Worm (Caenorhabditis elegans): Measurements from ENCODE around the gene T02D1.8.
A peak's percentile ranks its signal among the peaks of the same experiment; 100 is the strongest.

Gene T02D1.8

ce11 chrIV:17382029-17382428, 5.3 kb downstream of the T02D1.8 start, which contains the start of gene C30H6.8:
Gene C30H6.8, plus strand, starts transcription at chrIV:17382329.
- TF ChIP-seq sox-4 (tag; optimal IDR thresholded peaks at IDR 0.05) (no peak), tbx-7 (tag; optimal IDR thresholded peaks at IDR 0.05) (no peak), ceh-31 (tag; optimal IDR thresholded peaks at IDR 0.05) (no peak)

- TF ChIP-seq npax-4 (tag; optimal IDR thresholded peaks at IDR 0.05) (no peak), ceh-31 (tag; optimal IDR thresholded peaks at IDR 0.05) (peak; percentile 31)
These were observed 7.1 kb downstream of the T02D1.8 start, which contains the start of the genes C30H6.9 and dlat-2 for ce11 chrIV:17380061-17380680. Gene C30H6.9, minus strand, starts transcription at chrIV:17380170. Gene dlat-2, plus strand, starts transcription at chrIV:17380626.

ce11 chrIV:17376127-17376526, 11.2 kb downstream of the T02D1.8 start, which contains the start of gene haf-1:
Gene haf-1, plus strand, starts transcription at chrIV:17376427.
- TF ChIP-seq sox-4 (tag; optimal IDR thresholded peaks at IDR 0.05) = no peak
- no peak for TF ChIP-seq madf-2 (tag; optimal IDR thresholded peaks at IDR 0.05)
- TF ChIP-seq Y22D7AL.16 (tag; optimal IDR thresholded peaks at IDR 0.05) = no peak
- no peak for TF ChIP-seq C38D4.7 (GFP tag; optimal IDR thresholded peaks at IDR 0.05)
- no peak for TF ChIP-seq ahr-1 (tag; optimal IDR thresholded peaks at IDR 0.05)
- TF ChIP-seq nhr-232 (tag; optimal IDR thresholded peaks at IDR 0.05) = no peak
- TF ChIP-seq K09A11.1 (tag; optimal IDR thresholded peaks at IDR 0.05; ENCODE audit: insufficient read depth) = no peak
- no peak for TF ChIP-seq fkh-6 (tag; optimal IDR thresholded peaks at IDR 0.05)
- no peak for TF ChIP-seq hlh-30 (tag; optimal IDR thresholded peaks at IDR 0.05; ENCODE audit: insufficient read depth)

ce11 chrIV:17371469-17371868, 15.8 kb downstream of the T02D1.8 start, which contains the start of gene C30H6.5:
Gene C30H6.5, plus strand, starts transcription at chrIV:17371769.
- TF ChIP-seq unc-3 (GFP tag; conservative IDR thresholded peaks at IDR 0.05) (no peak), unc-3 (tag; optimal IDR thresholded peaks at IDR 0.05) (no peak), elt-2 (tag; optimal IDR thresholded peaks at IDR 0.05) (no peak), odd-2 (tag; optimal IDR thresholded peaks at IDR 0.05) (no peak), ceh-9 (tag; optimal IDR thresholded peaks at IDR 0.05) (no peak), unc-55 (GFP tag; optimal IDR thresholded peaks at IDR 0.05) (no peak), nhr-232 (tag; optimal IDR thresholded peaks at IDR 0.05) (no peak), ceh-34 (tag; optimal IDR thresholded peaks at IDR 0.05) (no peak), hlh-8 (tag; optimal IDR thresholded peaks at IDR 0.05) (no peak)

ce11 chrIV:17368292-17368691, 19.0 kb downstream of the T02D1.8 start, which contains the start of gene trh-1:
Gene trh-1, plus strand, starts transcription at chrIV:17368592.
- TF ChIP-seq pha-2 (tag; optimal IDR thresholded peaks at IDR 0.05) (no peak), lim-6 (tag; optimal IDR thresholded peaks at IDR 0.05) (no peak), ceh-48 (tag; optimal IDR thresholded peaks at IDR 0.05) (no peak), sdc-2 (tag; optimal IDR thresholded peaks at IDR 0.05) (no peak)

- no peak for TF ChIP-seq ceh-24 (tag; optimal IDR thresholded peaks at IDR 0.05)
- no peak for TF ChIP-seq C08G9.2 (tag; optimal IDR thresholded peaks at IDR 0.05)
- TF ChIP-seq zip-5 (tag; optimal IDR thresholded peaks at IDR 0.05) = no peak
- TF ChIP-seq madf-2 (tag; optimal IDR thresholded peaks at IDR 0.05) = no peak
- TF ChIP-seq elt-4 (tag; optimal IDR thresholded peaks at IDR 0.05) = no peak
- TF ChIP-seq unc-3 (GFP tag; conservative IDR thresholded peaks at IDR 0.05) = no peak
- TF ChIP-seq unc-3 (tag; optimal IDR thresholded peaks at IDR 0.05) = no peak
- TF ChIP-seq elt-2 (tag; optimal IDR thresholded peaks at IDR 0.05) = no peak
These were observed 20.0 kb downstream of the T02D1.8 start, which contains the start of gene zipt-17 for ce11 chrIV:17367294-17367693. Gene zipt-17, minus strand, starts transcription at chrIV:17367394.

- no peak for TF ChIP-seq sox-2 (GFP tag; IDR thresholded peaks at IDR 0.05)
- no peak for TF ChIP-seq ceh-22 (tag; optimal IDR thresholded peaks at IDR 0.05)
- TF ChIP-seq pha-2 (tag; optimal IDR thresholded peaks at IDR 0.05) = no peak
- no peak for TF ChIP-seq ama-1 (optimal IDR thresholded peaks at IDR 0.05)
These were observed 26.1 kb downstream of the T02D1.8 start, which contains the start of gene clec-202 for ce11 chrIV:17361143-17361542. Gene clec-202, plus strand, starts transcription at chrIV:17361443.

Data from whole organism, late embryonic.